Worm (Caenorhabditis elegans) whole organism, mixed stage, embryonic: Measurements from ENCODE around the gene pqn-76.
"Not testable (repeated sequence)": the region's sequence is repeated elsewhere in the genome, so short reads cannot be mapped to it uniquely, and the experiment has no call there.

Experiments
- M03D4.4 ChIP-seq: sonication (generic microtip); optimal IDR thresholded peaks from 2 replicates; lab custom pipeline; 2017; ENCODE audit warnings: mild to moderate bottlenecking, missing genetic modification characterization, missing compliant biosample characterization
- ceh-39 ChIP-seq: fragments of 150-350 bp; optimal IDR thresholded peaks from 2 replicates; lab custom pipeline; 2014; ENCODE audit warnings: missing biosample characterization, missing genetic modification characterization
- ceh-43 ChIP-seq: fragments of 200-800 bp; sonication (Bioruptor generic); optimal IDR thresholded peaks from 2 replicates; lab custom pipeline; 2018; ENCODE audit warnings: mild to moderate bottlenecking, missing genetic modification characterization, moderate library complexity, missing compliant biosample characterization
- ceh-83 ChIP-seq: fragments of 200-800 bp; sonication (Bioruptor generic); optimal IDR thresholded peaks from 2 replicates; lab custom pipeline; 2018; ENCODE audit warnings: mild to moderate bottlenecking, missing genetic modification characterization, missing compliant biosample characterization
- ces-1 ChIP-seq: fragments of 150-350 bp; optimal IDR thresholded peaks from 2 replicates; lab custom pipeline; 2014; ENCODE audit warnings: missing biosample characterization, missing genetic modification reagents, missing genetic modification characterization
- cnd-1 ChIP-seq: fragments of 200-800 bp; sonication (Bioruptor generic); optimal IDR thresholded peaks from 2 replicates; lab custom pipeline; 2018; ENCODE audit warnings: mild to moderate bottlenecking, missing genetic modification characterization, missing compliant biosample characterization
- elt-1 ChIP-seq: sonication (generic microtip); optimal IDR thresholded peaks from 2 replicates; lab custom pipeline; 2017; ENCODE audit warnings: missing genetic modification characterization, mild to moderate bottlenecking, missing compliant biosample characterization, antibody characterized with exemption, moderate library complexity, borderline replicate concordance; ENCODE audit not compliant: insufficient read depth
- elt-3 ChIP-seq: fragments of 150-350 bp; optimal IDR thresholded peaks from 2 replicates; lab custom pipeline; 2014; ENCODE audit warnings: missing biosample characterization, missing genetic modification characterization
- flh-1 ChIP-seq: fragments of 200-800 bp; sonication (Bioruptor generic); optimal IDR thresholded peaks from 2 replicates; lab custom pipeline; 2018; ENCODE audit warnings: mild to moderate bottlenecking, missing genetic modification characterization, moderate library complexity, missing compliant biosample characterization
- ham-2 ChIP-seq: fragments of 200-800 bp; sonication (Bioruptor generic); optimal IDR thresholded peaks from 2 replicates; lab custom pipeline; 2018; ENCODE audit warnings: mild to moderate bottlenecking, missing genetic modification characterization, missing compliant biosample characterization
- lin-13 ChIP-seq: fragments of 150-350 bp; optimal IDR thresholded peaks from 2 replicates; lab custom pipeline; 2014; ENCODE audit warnings: missing biosample characterization, missing genetic modification characterization
- lsy-2 ChIP-seq: fragments of 150-350 bp; optimal IDR thresholded peaks from 2 replicates; lab custom pipeline; 2014; ENCODE audit warnings: missing biosample characterization, missing genetic modification characterization
- mab-5 ChIP-seq: fragments of 150-350 bp; optimal IDR thresholded peaks from 2 replicates; lab custom pipeline; 2014; ENCODE audit warnings: missing biosample characterization, missing genetic modification characterization
- mep-1 ChIP-seq: fragments of 150-350 bp; optimal IDR thresholded peaks from 2 replicates; lab custom pipeline; 2017; ENCODE audit warnings: missing biosample characterization, missing genetic modification reagents, missing genetic modification characterization, inconsistent platforms
- mls-2 ChIP-seq: sonication (generic microtip); optimal IDR thresholded peaks from 2 replicates; lab custom pipeline; 2016; ENCODE audit warnings: mild to moderate bottlenecking, missing genetic modification characterization, moderate library complexity, missing compliant biosample characterization
- nhr-12 ChIP-seq: fragments of 150-350 bp; optimal IDR thresholded peaks from 2 replicates; lab custom pipeline; 2014; ENCODE audit warnings: missing biosample characterization, missing genetic modification characterization
- nhr-2 ChIP-seq: fragments of 150-350 bp; optimal IDR thresholded peaks from 2 replicates; lab custom pipeline; 2014; ENCODE audit warnings: missing biosample characterization, missing genetic modification characterization
- nhr-28 ChIP-seq: fragments of 150-350 bp; optimal IDR thresholded peaks from 2 replicates; lab custom pipeline; 2014; ENCODE audit warnings: missing biosample characterization, missing genetic modification characterization
- nhr-76 ChIP-seq: sonication (generic microtip); optimal IDR thresholded peaks from 2 replicates; lab custom pipeline; 2017; ENCODE audit warnings: missing biosample characterization, missing genetic modification characterization
- pha-4 ChIP-seq: fragments of 150-350 bp; optimal IDR thresholded peaks from 2 replicates; lab custom pipeline; 2018; ENCODE audit warnings: missing biosample characterization, missing genetic modification reagents, missing genetic modification characterization
- sem-2 ChIP-seq: fragments of 200-800 bp; sonication (Bioruptor generic); optimal IDR thresholded peaks from 2 replicates; lab custom pipeline; 2018; ENCODE audit warnings: mild to moderate bottlenecking, missing genetic modification characterization, missing compliant biosample characterization
- snpc-4 ChIP-seq: fragments of 150-350 bp; optimal IDR thresholded peaks from 2 replicates; lab custom pipeline; 2014; ENCODE audit warnings: missing biosample characterization, missing genetic modification characterization
- tbx-8 ChIP-seq: fragments of 200-800 bp; sonication (Bioruptor generic); optimal IDR thresholded peaks from 2 replicates; lab custom pipeline; 2018; ENCODE audit warnings: mild to moderate bottlenecking, missing genetic modification characterization, moderate library complexity, missing compliant biosample characterization
- unc-120 ChIP-seq: sonication (generic microtip); optimal IDR thresholded peaks from 2 replicates; lab custom pipeline; 2017; ENCODE audit warnings: missing genetic modification characterization, missing compliant biosample characterization; ENCODE audit not compliant: poor library complexity, severe bottlenecking
- unc-39 ChIP-seq: fragments of 150-350 bp; optimal IDR thresholded peaks from 2 replicates; lab custom pipeline; 2014; ENCODE audit warnings: missing biosample characterization, missing genetic modification characterization
- unc-62 ChIP-seq: fragments of 150-350 bp; optimal IDR thresholded peaks from 2 replicates; lab custom pipeline; 2014; ENCODE audit warnings: missing biosample characterization, missing genetic modification reagents, missing genetic modification characterization
- zip-8 ChIP-seq: fragments of 150-350 bp; optimal IDR thresholded peaks from 2 replicates; lab custom pipeline; 2014; ENCODE audit warnings: missing biosample characterization, missing genetic modification characterization

Gene pqn-76

DNA sequence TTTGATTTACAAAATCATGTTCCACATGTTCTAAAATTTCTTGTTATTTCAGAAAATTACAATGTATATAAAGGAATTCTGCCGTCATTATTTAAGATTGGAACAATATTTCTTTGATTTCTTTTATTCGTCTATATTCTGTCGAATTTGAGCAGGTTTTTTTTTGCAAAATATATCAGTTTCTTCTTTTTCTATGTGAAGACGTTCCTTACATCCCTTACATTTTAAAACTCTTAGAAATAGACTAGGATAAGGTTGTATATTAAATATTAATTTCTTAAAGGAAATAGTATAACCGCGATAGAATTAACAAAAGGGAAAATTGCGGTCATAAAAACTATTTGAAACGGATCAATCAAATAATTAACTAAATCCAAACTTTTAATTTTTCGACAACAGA is 10.0 kb downstream of the pqn-76 start:
- no peak for TF ChIP-seq unc-62 (GFP tag; lab: Kevin White, UChicago)
- TF ChIP-seq lsy-2 (tag; lab: Kevin White, UChicago), result no peak
- no peak for TF ChIP-seq cnd-1
- no peak for TF ChIP-seq ham-2
- TF ChIP-seq sem-2 (GFP tag; lab: Kevin White, UChicago), result no peak
- TF ChIP-seq nhr-76 (tag; lab: Kevin White, UChicago), result no peak

DNA sequence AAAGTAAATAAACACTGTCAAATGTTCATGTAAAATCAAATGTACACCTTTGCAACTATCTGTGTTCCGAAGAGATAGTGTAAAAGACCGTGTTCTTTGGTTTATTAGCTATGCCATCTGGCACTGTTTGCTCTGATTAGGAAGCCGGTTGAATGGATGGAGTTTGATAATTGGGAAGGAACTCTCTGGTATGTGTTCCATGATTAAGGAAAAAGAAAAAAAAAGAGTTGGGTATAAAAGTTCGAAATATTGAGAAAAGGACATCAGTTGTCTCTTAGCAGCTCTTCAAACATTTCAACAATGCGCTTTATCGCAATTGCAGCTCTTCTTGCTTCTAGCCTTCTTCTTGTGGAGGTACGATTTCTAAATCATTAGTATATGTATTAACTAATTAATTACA is 11.5 kb downstream of the pqn-76 start, which contains the start of gene abu-5:
TSS of gene abu-5 (plus strand) at position 301 of the 400 bp plus-strand sequence.
- not testable (repeated sequence) for TF ChIP-seq lin-13 (tag; lab: Kevin White, UChicago); unc-39 (tag; lab: Kevin White, UChicago); tbx-8 (GFP tag; lab: Kevin White, UChicago)

DNA sequence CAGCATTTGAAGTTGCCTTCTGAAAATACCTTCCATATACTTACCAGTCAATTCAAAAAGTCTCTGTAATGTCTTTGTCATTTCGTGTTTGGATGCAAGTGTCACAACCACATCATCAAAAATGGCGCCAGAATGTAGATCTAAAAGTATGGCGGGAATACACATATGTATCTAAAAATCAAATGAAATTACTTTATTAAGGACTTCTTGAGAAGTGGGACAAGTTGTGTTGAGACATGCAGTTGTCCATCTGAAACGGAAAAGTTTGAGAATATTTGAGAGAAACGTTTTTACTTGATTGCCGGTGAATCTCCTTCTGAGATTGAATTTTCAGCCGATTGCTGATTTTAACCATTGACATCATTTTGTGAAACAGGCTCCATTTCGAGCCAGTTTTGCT is 13.1 kb downstream of the pqn-76 start:
- TF ChIP-seq ces-1 (GFP tag; lab: Kevin White, UChicago) (no peak), cnd-1 (no peak), elt-3 (tag; lab: Kevin White, UChicago) (no peak), mab-5 (tag; lab: Kevin White, UChicago) (no peak), flh-1 (GFP tag; lab: Kevin White, UChicago) (no peak), mls-2 (tag; lab: Kevin White, UChicago) (no peak), unc-62 (GFP tag; lab: Kevin White, UChicago) (no peak), M03D4.4 (tag; lab: Kevin White, UChicago) (no peak), mep-1 (tag; lab: Kevin White, UChicago) (no peak), ceh-83 (GFP tag; lab: Kevin White, UChicago) (no peak), unc-120 (no peak), ceh-39 (tag; lab: Kevin White, UChicago) (no peak), nhr-2 (tag; lab: Kevin White, UChicago) (no peak), nhr-28 (tag; lab: Kevin White, UChicago) (no peak), elt-1 (no peak), ceh-43 (GFP tag; lab: Kevin White, UChicago) (no peak)

DNA sequence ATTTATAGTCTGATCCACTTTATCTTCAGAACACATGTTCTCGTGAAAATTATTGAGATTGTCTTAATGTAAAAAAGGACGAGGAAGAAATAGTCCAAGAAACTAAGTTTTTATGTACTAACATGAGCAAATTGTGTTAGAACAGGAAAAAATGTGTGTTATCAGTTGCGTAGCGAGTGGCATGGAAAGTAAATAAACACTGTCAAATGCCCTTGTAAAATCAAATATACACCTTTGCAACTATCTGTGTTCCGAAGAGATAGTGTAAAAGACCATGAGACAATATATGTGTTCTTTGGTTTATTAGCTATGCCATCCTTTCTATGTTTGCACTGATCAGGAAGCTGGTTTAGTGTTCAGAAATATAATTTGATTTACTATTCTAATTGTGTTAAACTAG is 14.2 kb downstream of the pqn-76 start:
- TF ChIP-seq lsy-2 (tag; lab: Kevin White, UChicago) (no peak), nhr-12 (tag; lab: Kevin White, UChicago) (no peak), zip-8 (tag; lab: Kevin White, UChicago) (no peak)

DNA sequence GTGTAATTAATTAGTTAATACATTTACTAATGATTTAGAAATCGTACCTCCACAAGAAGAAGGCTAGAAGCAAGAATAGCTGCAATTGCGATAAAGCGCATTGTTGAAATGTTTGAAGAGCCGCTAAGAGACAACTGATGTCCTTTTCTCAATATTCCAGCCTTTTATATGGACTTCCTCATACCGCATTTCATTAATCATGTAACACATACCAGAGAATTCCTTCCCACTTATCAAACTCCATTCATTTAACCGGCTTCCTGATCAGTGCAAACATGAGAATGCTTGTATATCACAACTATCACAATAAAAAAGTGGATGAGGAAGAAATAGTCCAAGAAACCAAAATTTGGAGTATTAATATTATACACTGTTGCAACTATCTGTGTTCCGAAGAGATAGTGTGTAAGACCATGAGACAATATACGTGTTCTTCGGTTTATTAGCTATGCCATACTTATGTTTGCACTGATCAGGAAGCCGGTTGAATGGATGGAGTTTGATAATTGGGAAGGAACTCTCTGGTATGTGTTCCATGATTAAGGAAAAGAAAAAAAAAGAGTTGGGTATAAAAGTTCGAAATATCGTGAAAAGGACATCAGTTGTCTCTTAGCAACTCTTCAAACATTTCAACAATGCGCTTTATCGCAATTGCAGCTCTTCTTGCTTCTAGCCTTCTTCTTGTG is 16.2 kb downstream of the pqn-76 start, which contains the start of the genes pqn-78 and pqn-79:
TSS of gene pqn-78 (minus strand) at position 101 of the 686 bp plus-strand sequence.
TSS of gene pqn-79 (plus strand) at position 636 of the 686 bp plus-strand sequence.
- TF ChIP-seq nhr-76, mab-5, ceh-39 (tag; lab: Kevin White, UChicago): not testable (repeated sequence)

DNA sequence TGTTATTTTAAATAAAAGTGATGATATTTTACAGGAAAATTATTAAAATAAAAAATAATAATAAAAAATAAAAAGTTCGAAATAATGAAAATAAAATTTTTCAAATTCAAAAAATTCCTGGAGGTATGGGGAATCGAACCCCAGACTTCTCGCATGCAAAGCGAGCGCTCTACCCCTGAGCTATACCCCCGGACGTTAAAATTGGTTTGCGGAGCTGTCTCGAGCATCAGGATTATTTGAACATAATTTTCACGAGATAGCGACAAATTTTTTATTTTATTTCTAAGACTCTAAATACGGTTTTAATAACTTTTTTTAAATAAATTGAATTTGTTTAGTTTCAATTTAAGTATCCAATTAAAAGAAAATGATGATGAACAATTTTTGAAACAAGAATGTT is 25.3 kb downstream of the pqn-76 start:
- TF ChIP-seq snpc-4 (tag; lab: Kevin White, UChicago) (no peak), elt-1 (no peak), pha-4 (tag; lab: Kevin White, UChicago) (no peak), ceh-39 (tag; lab: Kevin White, UChicago) (no peak), nhr-12 (tag; lab: Kevin White, UChicago) (no peak), flh-1 (GFP tag; lab: Kevin White, UChicago) (no peak), ceh-43 (GFP tag; lab: Kevin White, UChicago) (no peak), ces-1 (GFP tag; lab: Kevin White, UChicago) (no peak)
